Worm (Caenorhabditis elegans): ENCODE data around the gene B0228.9.

B0228.9 gene

DNA sequence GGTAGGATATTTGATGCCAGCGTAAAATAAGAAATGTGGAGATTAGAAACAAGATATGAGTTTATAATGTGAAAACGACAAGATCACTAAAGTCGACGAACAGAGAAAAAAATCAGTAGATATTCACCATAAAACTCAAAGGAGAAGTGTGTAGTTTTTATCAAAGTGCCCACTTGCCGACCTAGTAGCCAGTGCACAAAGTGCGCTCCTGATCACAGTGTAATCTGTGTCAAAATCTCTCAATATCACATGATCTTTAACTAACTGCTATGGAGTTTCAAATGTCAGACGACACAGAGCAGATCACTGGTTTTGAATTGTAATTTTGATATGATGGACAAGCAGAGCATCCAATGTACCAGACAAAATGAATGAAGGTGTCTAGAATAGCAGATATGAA lies 43.0 kb downstream of the B0228.9 start:
- TF ChIP-seq flh-1 (GFP tag; optimal IDR thresholded peaks at IDR 0.05) (no peak), unc-62 (GFP tag; optimal IDR thresholded peaks at IDR 0.05) (peak; percentile 41), M03D4.4 (tag; optimal IDR thresholded peaks at IDR 0.05) (no peak), sem-2 (GFP tag; optimal IDR thresholded peaks at IDR 0.05) (no peak), unc-120 (tag; optimal IDR thresholded peaks at IDR 0.05; ENCODE audit: poor library complexity, severe bottlenecking) (peak; percentile 0), hlh-1 (tag; optimal IDR thresholded peaks at IDR 0.05) (peak; percentile 24)

DNA sequence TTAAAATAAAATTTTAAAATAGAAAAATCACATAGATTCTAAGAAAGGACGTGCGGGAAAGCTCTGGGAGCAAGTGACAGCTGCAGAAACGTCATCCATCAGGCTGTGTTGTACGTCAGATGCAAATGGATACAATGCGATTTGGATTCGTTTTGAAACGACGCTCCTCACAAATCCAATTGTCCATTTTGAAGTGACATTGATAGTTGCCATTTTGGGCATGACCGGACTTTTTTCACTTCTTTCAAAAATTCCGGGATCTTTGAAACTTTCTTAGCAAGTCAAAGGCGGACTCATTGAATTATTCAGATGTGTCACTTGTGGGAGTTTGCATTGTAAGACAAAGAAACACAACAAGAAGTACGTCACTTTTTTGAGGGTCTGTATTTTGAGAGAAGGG lies 44.4 kb downstream of the B0228.9 start:
- no peak for TF ChIP-seq bed-3 (GFP tag; optimal IDR thresholded peaks at IDR 0.05)
- no peak for TF ChIP-seq nhr-2 (tag; optimal IDR thresholded peaks at IDR 0.05)
- TF ChIP-seq ces-1 (GFP tag; optimal IDR thresholded peaks at IDR 0.05): peak; percentile 84
- TF ChIP-seq lsy-2 (tag; optimal IDR thresholded peaks at IDR 0.05): no peak

DNA sequence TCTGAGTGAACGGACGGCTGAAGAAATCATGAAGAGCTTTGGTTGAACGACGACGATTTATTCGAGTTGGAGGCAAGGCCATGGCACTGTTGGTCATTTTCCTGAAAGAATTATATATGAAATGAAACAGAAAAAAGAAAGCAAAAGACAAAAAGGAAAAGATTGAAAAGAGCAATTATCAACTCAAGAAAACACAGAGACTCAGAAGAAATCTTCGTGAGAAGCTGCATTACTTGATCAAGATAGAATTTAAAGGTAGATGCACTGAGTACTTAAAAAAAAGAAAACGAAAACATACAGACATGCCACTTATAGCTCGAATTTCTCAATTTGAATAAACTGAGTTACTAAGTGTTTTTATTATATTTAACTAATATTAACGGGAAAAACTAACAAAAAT lies 45.0 kb downstream of the B0228.9 start, which contains the start of gene cpna-5:
cpna-5 (minus strand) TSS at position 101 of the 400 bp plus-strand sequence.
- no peak for TF ChIP-seq ham-2 (GFP tag; optimal IDR thresholded peaks at IDR 0.05)
- no peak for TF ChIP-seq sem-2 (GFP tag; optimal IDR thresholded peaks at IDR 0.05)
- no peak for TF ChIP-seq ceh-39 (tag; optimal IDR thresholded peaks at IDR 0.05)
- TF ChIP-seq ceh-83 (GFP tag; optimal IDR thresholded peaks at IDR 0.05): no peak
- no peak for TF ChIP-seq M03D4.4 (tag; optimal IDR thresholded peaks at IDR 0.05)
- no peak for TF ChIP-seq bed-3 (GFP tag; optimal IDR thresholded peaks at IDR 0.05)
- no peak for TF ChIP-seq nhr-12 (tag; optimal IDR thresholded peaks at IDR 0.05)
- TF ChIP-seq elt-1 (tag; optimal IDR thresholded peaks at IDR 0.05; ENCODE audit: borderline replicate concordance, insufficient read depth): no peak
- no peak for TF ChIP-seq unc-62 (GFP tag; optimal IDR thresholded peaks at IDR 0.05)
- TF ChIP-seq ztf-11 (tag; optimal IDR thresholded peaks at IDR 0.05): no peak
- no peak for TF ChIP-seq nhr-28 (tag; optimal IDR thresholded peaks at IDR 0.05)
- TF ChIP-seq ceh-43 (GFP tag; optimal IDR thresholded peaks at IDR 0.05): no peak
- TF ChIP-seq unc-39 (tag; optimal IDR thresholded peaks at IDR 0.05): no peak
- TF ChIP-seq pha-4 (tag; optimal IDR thresholded peaks at IDR 0.05): no peak
- TF ChIP-seq sptf-1 (tag; optimal IDR thresholded peaks at IDR 0.05): no peak

DNA sequence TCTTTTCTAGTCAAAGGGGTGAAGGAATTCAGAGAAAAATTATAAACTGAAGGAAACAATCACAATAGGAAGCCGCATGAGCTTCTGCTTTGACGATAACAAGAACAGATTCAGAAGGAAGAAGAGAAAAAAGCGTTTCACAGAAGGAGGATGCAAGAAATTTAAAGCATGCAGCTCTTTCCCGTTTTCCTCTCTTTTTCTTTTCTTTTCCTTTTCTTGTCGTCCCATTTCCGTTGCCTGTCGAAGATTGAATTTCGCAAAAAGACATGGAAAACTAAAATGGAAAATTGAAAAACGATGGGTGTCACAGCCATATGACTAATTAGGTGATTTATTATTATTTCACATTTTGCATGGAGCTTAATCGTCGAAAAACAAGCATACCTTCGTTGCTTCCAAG lies 47.4 kb downstream of the B0228.9 start:
- TF ChIP-seq nhr-28 (tag; optimal IDR thresholded peaks at IDR 0.05) (no peak), snpc-4 (tag; optimal IDR thresholded peaks at IDR 0.05) (no peak), ces-1 (GFP tag; optimal IDR thresholded peaks at IDR 0.05) (peak; percentile 43), nhr-76 (tag; optimal IDR thresholded peaks at IDR 0.05) (no peak), mab-5 (tag; optimal IDR thresholded peaks at IDR 0.05) (no peak), hlh-1 (tag; optimal IDR thresholded peaks at IDR 0.05) (no peak), flh-1 (GFP tag; optimal IDR thresholded peaks at IDR 0.05) (no peak)

DNA sequence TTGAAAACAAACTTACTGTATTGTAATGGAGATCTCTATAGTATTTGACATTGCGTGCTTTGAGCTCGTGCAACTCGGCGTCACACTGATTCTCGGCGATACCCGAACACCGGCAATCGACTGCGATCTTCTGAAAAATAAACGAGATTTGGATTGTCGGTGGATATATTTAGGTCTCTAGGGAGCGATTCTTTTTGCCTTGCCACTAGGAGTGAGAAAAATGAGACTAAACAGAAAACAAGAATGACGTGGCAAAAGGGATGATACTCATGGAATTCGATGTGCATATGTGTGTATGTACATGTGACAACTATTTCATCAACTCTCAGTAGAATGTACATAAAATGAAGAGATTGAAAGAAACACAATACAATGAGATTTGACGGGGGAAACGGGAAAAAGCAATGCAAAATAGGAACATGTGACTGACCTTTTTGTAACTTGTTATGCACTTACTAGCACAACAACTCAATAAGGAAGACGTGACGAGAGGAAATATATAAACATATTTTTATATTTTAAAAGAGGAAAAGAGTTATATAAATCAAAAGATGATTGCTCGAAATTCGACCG lies 48.8 kb downstream of the B0228.9 start:
- TF ChIP-seq pha-4 (tag; optimal IDR thresholded peaks at IDR 0.05) (no peak), ces-1 (GFP tag; optimal IDR thresholded peaks at IDR 0.05) (peak; percentile 79)

Measured in whole organism, mixed stage, embryonic.